Worm (Caenorhabditis elegans) whole organism, young adult: Measurements from ENCODE around the gene W02H5.2.

ENCODE experiments used
- B0019.2 ChIP-seq: fragments of 200-800 bp; sonication (Bioruptor generic); conservative IDR thresholded peaks from 2 replicates; pipeline ENCODE4 v1.3.6; 2022; ENCODE audit warnings: missing genetic modification reagents, missing genetic modification characterization, missing compliant biosample characterization
- B0035.1 ChIP-seq: sonication (generic microtip); optimal IDR thresholded peaks from 2 replicates; lab custom pipeline; 2016; ENCODE audit warnings: missing genetic modification characterization, mild to moderate bottlenecking, missing compliant biosample characterization, missing genotype, missing genetic modification reagents
- F23B12.7 ChIP-seq: sonication (generic microtip); optimal IDR thresholded peaks from 2 replicates; lab custom pipeline; 2017; ENCODE audit warnings: missing genetic modification characterization, mild to moderate bottlenecking, missing compliant biosample characterization, antibody characterized with exemption, moderate library complexity; ENCODE audit not compliant: insufficient read depth
- F52B5.7 ChIP-seq: sonication (generic microtip); optimal IDR thresholded peaks from 2 replicates; lab custom pipeline; 2016; ENCODE audit warnings: mild to moderate bottlenecking, missing genetic modification characterization, missing compliant biosample characterization
- F57A8.1 ChIP-seq: fragments of 200-800 bp; sonication (Bioruptor generic); optimal IDR thresholded peaks from 2 replicates; lab custom pipeline; 2018; ENCODE audit warnings: mild to moderate bottlenecking, missing genetic modification characterization, moderate library complexity, missing compliant biosample characterization
- K11D2.4 ChIP-seq: fragments of 200-800 bp; sonication (Bioruptor generic); IDR thresholded peaks from 2 replicates; pipeline ENCODE4 v1.3.6; 2022; ENCODE audit warnings: missing genetic modification reagents, missing genetic modification characterization, missing compliant biosample characterization
- K12H6.12 ChIP-seq: fragments of 200-800 bp; sonication (Bioruptor generic); optimal IDR thresholded peaks from 2 replicates; lab custom pipeline; 2018; ENCODE audit warnings: mild to moderate bottlenecking, missing genetic modification characterization, missing compliant biosample characterization
- T07F8.4 ChIP-seq: sonication (generic microtip); optimal IDR thresholded peaks from 2 replicates; lab custom pipeline; 2016; ENCODE audit warnings: mild to moderate bottlenecking, missing genetic modification characterization, moderate library complexity, missing compliant biosample characterization
- akir-1 ChIP-seq: fragments of 200-800 bp; sonication (Bioruptor generic); optimal IDR thresholded peaks from 2 replicates; lab custom pipeline; 2018; ENCODE audit warnings: mild to moderate bottlenecking, missing genetic modification characterization, moderate library complexity, missing compliant biosample characterization
- aptf-2 ChIP-seq: fragments of 200-800 bp; sonication (Bioruptor generic); conservative IDR thresholded peaks from 2 replicates; pipeline ENCODE4 v1.3.6; 2022; ENCODE audit warnings: missing genetic modification reagents, missing genetic modification characterization, missing compliant biosample characterization
- attf-5 ChIP-seq: fragments of 200-800 bp; sonication (Bioruptor generic); optimal IDR thresholded peaks from 2 replicates; lab custom pipeline; 2018; ENCODE audit warnings: mild to moderate bottlenecking, missing genetic modification characterization, missing compliant biosample characterization
- attf-6 ChIP-seq: fragments of 200-800 bp; sonication (Bioruptor generic); IDR thresholded peaks from 2 replicates; pipeline ENCODE4 v1.3.6; 2022; ENCODE audit warnings: missing genetic modification reagents, missing genetic modification characterization, missing compliant biosample characterization
- cebp-1 ChIP-seq, 2 experiments: fragments of 200-800 bp in 1 of 2; sonication (Bioruptor generic) in 1 of 2; sonication (generic microtip) in 1 of 2; IDR thresholded peaks in 1 of 2; optimal IDR thresholded peaks in 1 of 2; 2 replicates each; pipeline versions ENCODE4 v1.3.6 to Lab custom; 2017 to 2022; ENCODE audit warnings: missing compliant biosample characterization in 2 of 2, missing genetic modification characterization in 2 of 2, mild to moderate bottlenecking in 1 of 2, missing genetic modification reagents in 1 of 2, moderate library complexity in 1 of 2
- ceh-100 ChIP-seq: fragments of 200-800 bp; sonication (Bioruptor generic); IDR thresholded peaks from 2 replicates; pipeline ENCODE4 v1.3.6; 2022; ENCODE audit warnings: missing genetic modification reagents, missing genetic modification characterization, missing compliant biosample characterization
- ceh-27 ChIP-seq: fragments of 200-800 bp; sonication (Bioruptor generic); optimal IDR thresholded peaks from 2 replicates; lab custom pipeline; 2018; ENCODE audit warnings: mild to moderate bottlenecking, missing genetic modification characterization, moderate library complexity, missing compliant biosample characterization
- die-1 ChIP-seq: sonication (generic microtip); optimal IDR thresholded peaks from 2 replicates; lab custom pipeline; 2016; ENCODE audit warnings: missing genotype, mild to moderate bottlenecking, missing genetic modification characterization, missing compliant biosample characterization
- dox-1 ChIP-seq: fragments of 200-800 bp; sonication (Bioruptor generic); IDR thresholded peaks from 2 replicates; pipeline ENCODE4 v1.3.6; 2022; ENCODE audit warnings: missing genetic modification reagents, missing genetic modification characterization, missing compliant biosample characterization
- egl-18 ChIP-seq: fragments of 200-800 bp; sonication (Bioruptor generic); IDR thresholded peaks from 2 replicates; pipeline ENCODE4 v1.3.6; 2022; ENCODE audit warnings: missing genetic modification reagents, missing genetic modification characterization, missing compliant biosample characterization
- egl-44 ChIP-seq: fragments of 200-800 bp; sonication (Bioruptor generic); IDR thresholded peaks from 2 replicates; pipeline ENCODE4 v1.3.6; 2022; ENCODE audit warnings: missing genetic modification reagents, missing genetic modification characterization, missing compliant biosample characterization
- hmg-1.2 ChIP-seq: fragments of 200-800 bp; sonication (Bioruptor generic); IDR thresholded peaks from 2 replicates; pipeline ENCODE4 v1.3.6; 2022; ENCODE audit warnings: missing genetic modification reagents, missing genetic modification characterization, missing compliant biosample characterization
- hrde-1 ChIP-seq: sonication (generic microtip); optimal IDR thresholded peaks from 2 replicates; lab custom pipeline; 2016; ENCODE audit warnings: missing genetic modification characterization, mild to moderate bottlenecking, missing compliant biosample characterization, moderate library complexity, missing genotype, missing genetic modification reagents, borderline replicate concordance
- hsf-1 ChIP-seq: fragments of 200-800 bp; sonication (Bioruptor generic); IDR thresholded peaks from 2 replicates; pipeline ENCODE4 v1.3.6; 2022; ENCODE audit warnings: missing genetic modification reagents, missing genetic modification characterization, missing compliant biosample characterization
- let-607 ChIP-seq, 2 experiments: fragments of 200-800 bp in 1 of 2; sonication (Bioruptor generic) in 1 of 2; sonication (generic microtip) in 1 of 2; optimal IDR thresholded peaks; 2 replicates each; lab custom pipeline; 2016 to 2018; ENCODE audit warnings: mild to moderate bottlenecking in 2 of 2, missing compliant biosample characterization in 2 of 2, missing genetic modification characterization in 2 of 2, moderate library complexity in 2 of 2, missing genotype in 1 of 2
- lsy-27 ChIP-seq: sonication (generic microtip); optimal IDR thresholded peaks from 2 replicates; lab custom pipeline; 2017; ENCODE audit warnings: missing genetic modification characterization, mild to moderate bottlenecking, missing compliant biosample characterization, antibody characterized with exemption, missing genotype, borderline replicate concordance; ENCODE audit not compliant: insufficient read depth
- madf-3 ChIP-seq: fragments of 200-800 bp; sonication (Bioruptor generic); IDR thresholded peaks from 2 replicates; pipeline ENCODE4 v1.3.6; 2022; ENCODE audit warnings: missing genetic modification reagents, missing genetic modification characterization, missing compliant biosample characterization
- mes-4 ChIP-seq: sonication (generic microtip); optimal IDR thresholded peaks from 2 replicates; lab custom pipeline; 2016; ENCODE audit warnings: missing genotype, missing genetic modification characterization, missing compliant biosample characterization
- nfya-1 ChIP-seq: sonication (generic microtip); optimal IDR thresholded peaks from 2 replicates; lab custom pipeline; 2017; ENCODE audit warnings: antibody characterized with exemption, missing compliant biosample characterization, missing genetic modification characterization, borderline replicate concordance; ENCODE audit not compliant: insufficient read depth
- nhr-179 ChIP-seq: sonication (generic microtip); optimal IDR thresholded peaks from 2 replicates; lab custom pipeline; 2016; ENCODE audit warnings: mild to moderate bottlenecking, missing genetic modification characterization, missing compliant biosample characterization
- nhr-90 ChIP-seq: sonication (generic microtip); optimal IDR thresholded peaks from 2 replicates; lab custom pipeline; 2016; ENCODE audit warnings: missing genotype, mild to moderate bottlenecking, missing genetic modification characterization, missing compliant biosample characterization
- pbrm-1 ChIP-seq: fragments of 200-800 bp; sonication (Bioruptor generic); IDR thresholded peaks from 2 replicates; pipeline ENCODE4 v1.3.6; 2022; ENCODE audit warnings: missing genetic modification reagents, missing genetic modification characterization, missing compliant biosample characterization
- rcor-1 ChIP-seq: fragments of 200-800 bp; sonication (Bioruptor generic); IDR thresholded peaks from 2 replicates; pipeline ENCODE4 v1.3.6; 2022; ENCODE audit warnings: missing genetic modification reagents, missing genetic modification characterization, missing compliant biosample characterization
- rec-8 ChIP-seq, 2 experiments: sonication (generic microtip); optimal IDR thresholded peaks; 2 replicates each; lab custom pipeline; 2016; ENCODE audit warnings: mild to moderate bottlenecking in 2 of 2, missing genetic modification characterization in 2 of 2, missing genetic modification reagents in 2 of 2, missing genotype in 2 of 2, missing biosample characterization in 1 of 2, missing compliant biosample characterization in 1 of 2, moderate library complexity in 1 of 2
- repo-1 ChIP-seq: sonication (generic microtip); optimal IDR thresholded peaks from 2 replicates; lab custom pipeline; 2017; ENCODE audit warnings: mild to moderate bottlenecking, missing genetic modification characterization, missing compliant biosample characterization
- rpc-1 ChIP-seq, 2 experiments: fragments of 150-350 bp in 1 of 2; sonication (generic microtip) in 1 of 2; optimal IDR thresholded peaks; 2 replicates each; lab custom pipeline; 2014 to 2018; ENCODE audit warnings: missing biosample characterization in 1 of 2, missing genetic modification characterization in 1 of 2, missing genetic modification reagents in 1 of 2, missing genotype in 1 of 2
- snpc-1.3 ChIP-seq: sonication (generic microtip); optimal IDR thresholded peaks from 2 replicates; lab custom pipeline; 2017; ENCODE audit warnings: missing genetic modification characterization, mild to moderate bottlenecking, missing compliant biosample characterization, antibody characterized with exemption, moderate library complexity, missing genotype, missing genetic modification reagents; ENCODE audit not compliant: insufficient read depth
- unc-130 ChIP-seq: sonication (generic microtip); optimal IDR thresholded peaks from 2 replicates; lab custom pipeline; 2016; ENCODE audit warnings: missing genetic modification reagents, missing genetic modification characterization, missing compliant biosample characterization
- unc-62 ChIP-seq: fragments of 150-350 bp; optimal IDR thresholded peaks from 2 replicates; lab custom pipeline; 2014; ENCODE audit warnings: missing biosample characterization, missing genetic modification reagents, missing genetic modification characterization
- zfh-2 ChIP-seq: fragments of 200-800 bp; sonication (Bioruptor generic); conservative IDR thresholded peaks from 2 replicates; pipeline ENCODE4 v1.3.6; 2022; ENCODE audit warnings: missing genetic modification reagents, missing genetic modification characterization, missing compliant biosample characterization
- ztf-22 ChIP-seq: fragments of 200-800 bp; sonication (Bioruptor generic); optimal IDR thresholded peaks from 2 replicates; lab custom pipeline; 2018; ENCODE audit warnings: mild to moderate bottlenecking, missing genetic modification characterization, moderate library complexity, missing compliant biosample characterization
- ztf-25 ChIP-seq: fragments of 200-800 bp; sonication (Bioruptor generic); IDR thresholded peaks from 2 replicates; pipeline ENCODE4 v1.3.6; 2022; ENCODE audit warnings: missing genetic modification reagents, missing genetic modification characterization, missing compliant biosample characterization
- ztf-26 ChIP-seq: sonication (generic microtip); optimal IDR thresholded peaks from 2 replicates; lab custom pipeline; 2017; ENCODE audit warnings: missing genetic modification characterization, missing compliant biosample characterization
- ztf-28 ChIP-seq: fragments of 200-800 bp; sonication (Bioruptor generic); IDR thresholded peaks from 2 replicates; pipeline ENCODE4 v1.3.6; 2022; ENCODE audit warnings: missing genetic modification reagents, missing genetic modification characterization, missing compliant biosample characterization
- ztf-3 ChIP-seq: fragments of 200-800 bp; sonication (Bioruptor generic); optimal IDR thresholded peaks from 2 replicates; lab custom pipeline; 2018; ENCODE audit warnings: mild to moderate bottlenecking, missing genetic modification characterization, missing compliant biosample characterization

Gene W02H5.2

DNA sequence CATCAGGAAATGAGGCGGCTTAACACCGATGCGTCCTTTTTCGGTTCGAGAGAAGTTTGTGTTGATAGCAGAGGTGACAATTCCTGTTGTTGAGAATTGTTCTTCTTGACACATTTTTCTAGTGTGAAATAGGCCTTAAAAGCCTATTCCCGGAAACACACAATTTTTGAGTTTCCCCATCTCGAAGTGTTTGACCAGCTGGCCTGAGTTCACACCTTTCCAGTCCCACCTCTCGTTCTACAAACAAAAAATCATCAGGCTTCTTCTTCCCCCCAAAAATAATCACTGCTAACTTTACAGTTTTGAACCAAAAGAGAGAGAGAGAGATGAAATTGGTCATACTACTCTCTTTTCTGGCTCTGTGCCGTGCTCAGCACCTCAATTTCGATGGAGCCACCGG lies 27.5 kb downstream of the W02H5.2 start, which contains the start of gene W02G9.4:
Gene W02G9.4, plus strand, starts transcription at position 301 of the 400 bp plus-strand sequence.
- TF ChIP-seq nhr-179 = no peak
- TF ChIP-seq K11D2.4 (GFP tag; lab: Robert Waterston, UW) = no peak
- TF ChIP-seq nfya-1 (tag; lab: Kevin White, UChicago) = no peak
- TF ChIP-seq rpc-1 (optimal IDR thresholded peaks at IDR 0.05; lab: Kevin White, UChicago) = no peak
- TF ChIP-seq rpc-1 (tag; optimal IDR thresholded peaks at IDR 0.05; lab: Kevin White, UChicago) = no peak
- TF ChIP-seq F52B5.7 (tag; lab: Kevin White, UChicago) = no peak
- no peak for TF ChIP-seq hrde-1 (tag; lab: Kevin White, UChicago)
- no peak for TF ChIP-seq attf-6 (GFP tag; lab: Robert Waterston, UW)
- TF ChIP-seq ztf-22 = no peak

ce11 chrV:2671155-2671554 lies 32.0 kb downstream of the W02H5.2 start, which contains the start of gene kel-8:
Gene kel-8 (plus strand): TSS chrV:2671455.
- TF ChIP-seq ztf-26 (tag; lab: Kevin White, UChicago) = no peak
- no peak for TF ChIP-seq egl-44 (GFP tag; lab: Robert Waterston, UW)
- TF ChIP-seq hsf-1 (GFP tag; lab: Robert Waterston, UW) = no peak
- TF ChIP-seq madf-3 = 0 out of 2 replicates have a peak, but pooled peaks have one; percentile 39
- TF ChIP-seq ceh-100 (GFP tag; lab: Robert Waterston, UW) = no peak
- TF ChIP-seq aptf-2 (GFP tag; lab: Robert Waterston, UW) = no peak
- no peak for TF ChIP-seq let-607 (tag; optimal IDR thresholded peaks at IDR 0.05; lab: Kevin White, UChicago)
- no peak for TF ChIP-seq T07F8.4
- TF ChIP-seq, all 124 proteins: peak for 1

DNA sequence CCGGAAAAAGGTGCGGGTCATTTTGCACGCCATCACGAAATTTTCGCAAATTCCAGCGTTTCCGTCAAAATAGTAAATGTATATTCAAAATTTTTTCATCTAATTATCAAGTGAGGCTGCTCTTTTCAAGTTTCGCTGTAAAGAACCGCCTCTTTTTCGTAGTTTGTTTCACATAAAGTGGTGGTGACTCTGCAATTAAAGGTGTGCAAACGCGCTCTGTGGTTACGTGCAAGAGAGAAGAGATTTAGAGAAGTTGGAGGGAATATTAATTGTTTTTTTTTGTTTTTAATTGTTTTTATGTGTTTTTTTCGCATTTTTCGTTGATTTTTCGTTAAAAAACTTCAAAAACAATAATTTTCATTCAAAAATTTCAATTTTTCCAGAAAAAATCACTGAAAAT lies 33.5 kb downstream of the W02H5.2 start, which contains the start of gene W02G9.3:
Gene W02G9.3, plus strand, starts transcription at position 384 of the 400 bp plus-strand sequence.
- TF ChIP-seq ceh-27 (GFP tag; lab: Kevin White, UChicago) (peak; percentile 51), hrde-1 (tag; lab: Kevin White, UChicago) (no peak), akir-1 (no peak), unc-62 (no peak), cebp-1 (GFP tag; IDR thresholded peaks at IDR 0.05; lab: Robert Waterston, UW) (no peak), cebp-1 (tag; optimal IDR thresholded peaks at IDR 0.05; lab: Kevin White, UChicago) (peak; percentile 41), lsy-27 (tag; lab: Kevin White, UChicago) (no peak), F23B12.7 (tag; lab: Kevin White, UChicago) (peak; percentile 60), dox-1 (GFP tag; lab: Robert Waterston, UW) (peak; percentile 64; the same call in 1 of the 2 replicates), rec-8 (tag; optimal IDR thresholded peaks at IDR 0.05; lab: Kevin White, UChicago) (no peak), rcor-1 (GFP tag; lab: Robert Waterston, UW) (peak; percentile 48; the same call in 1 of the 2 replicates), mes-4 (tag; lab: Kevin White, UChicago) (no peak), K11D2.4 (GFP tag; lab: Robert Waterston, UW) (peak; percentile 19; the same call in 1 of the 2 replicates), F57A8.1 (GFP tag; lab: Kevin White, UChicago) (no peak), ztf-25 (GFP tag; lab: Robert Waterston, UW) (no peak), B0035.1 (tag; lab: Kevin White, UChicago) (no peak), ztf-28 (GFP tag; lab: Robert Waterston, UW) (no peak), unc-130 (no peak), zfh-2 (GFP tag; lab: Robert Waterston, UW) (no peak), die-1 (no peak), egl-18 (GFP tag; lab: Robert Waterston, UW) (no peak), repo-1 (tag; lab: Kevin White, UChicago) (no peak), attf-5 (GFP tag; lab: Kevin White, UChicago) (peak; percentile 72), K12H6.12 (peak; percentile 48), ztf-3 (GFP tag; lab: Kevin White, UChicago) (no peak), hmg-1.2 (peak; percentile 99), pbrm-1 (peak; percentile 68; the same call in 1 of the 2 replicates), snpc-1.3 (tag; lab: Kevin White, UChicago) (peak; percentile 55), nhr-90 (tag; lab: Kevin White, UChicago) (no peak), B0019.2 (GFP tag; lab: Robert Waterston, UW) (no peak)
